Fruit fly (Drosophila melanogaster): ENCODE measurements around the gene ome.

The ome gene

dm6 chr3L:14636740-14637189 lies 35.9 kb upstream of the ome start (continued):
- peak; percentile 79 for TF ChIP-seq brk (GFP tag; optimal IDR thresholded peaks at IDR 0.05)
- no peak for TF ChIP-seq usp (GFP tag; optimal IDR thresholded peaks at IDR 0.05)
- peak; percentile 62 for TF ChIP-seq CG32264 (GFP tag; optimal IDR thresholded peaks at IDR 0.05)
- peak; percentile 93 for TF ChIP-seq br (GFP tag; optimal IDR thresholded peaks at IDR 0.05)
- peak in 1 of 2 experiments; percentile 92 for TF ChIP-seq foxo (GFP tag; optimal IDR thresholded peaks at IDR 0.05)
- TF ChIP-seq Jra (GFP tag; optimal IDR thresholded peaks at IDR 0.05) = peak; percentile 83

DNA sequence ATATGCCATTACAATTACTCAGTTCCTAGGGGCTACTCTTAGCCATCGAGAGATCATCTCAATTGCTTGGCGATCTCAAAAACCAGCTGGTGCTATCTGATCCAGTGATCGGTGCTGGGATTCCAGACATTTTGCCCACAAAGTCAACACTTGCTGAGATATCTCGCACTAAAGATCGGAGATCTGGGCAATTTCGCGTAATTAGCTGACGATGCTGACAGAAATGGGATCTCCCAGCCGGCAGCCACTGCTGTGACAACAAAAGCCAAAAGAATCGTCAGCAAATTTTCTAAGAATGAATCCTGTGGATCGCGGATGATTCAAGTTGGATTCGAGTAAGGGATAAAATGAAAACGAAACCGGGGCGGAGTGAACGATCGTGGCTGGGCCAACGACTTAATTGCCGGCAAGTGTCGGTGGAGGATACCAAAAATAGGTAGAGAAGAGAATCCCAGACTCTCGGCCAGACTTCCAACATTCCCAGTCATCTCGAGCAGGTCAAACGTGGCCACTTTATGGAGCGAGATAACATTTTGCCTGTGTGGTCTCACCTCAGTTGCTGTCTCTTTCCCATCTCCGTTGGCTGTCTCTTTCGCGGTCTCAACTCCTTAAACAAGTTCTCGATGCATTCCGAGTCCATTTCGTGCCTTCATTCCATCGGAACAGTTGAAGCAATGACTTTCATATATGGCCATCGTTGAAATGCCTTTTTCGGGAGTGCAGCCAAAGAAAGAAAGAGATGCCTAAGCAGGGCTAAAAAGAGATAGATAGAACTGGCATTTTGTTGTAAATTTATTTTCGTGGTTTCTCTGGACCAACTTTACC lies 34.7 kb upstream of the ome start:
- TF ChIP-seq rgr (GFP tag; optimal IDR thresholded peaks at IDR 0.05) (no peak), Hr78 (GFP tag; optimal IDR thresholded peaks at IDR 0.05) (no peak), fru (GFP tag; optimal IDR thresholded peaks at IDR 0.05) (no peak), dl (GFP tag; optimal IDR thresholded peaks at IDR 0.05; ENCODE audit: insufficient read depth in 1 of 2, partially characterized antibody in 2 of 2) (peak in 1 of 2 experiments; percentile 26), Vsx2 (GFP tag; optimal IDR thresholded peaks at IDR 0.05; ENCODE audit: partially characterized antibody) (peak; percentile 50), psq (GFP tag; optimal IDR thresholded peaks at IDR 0.05) (peak; percentile 42)

dm6 chr3L:14639778-14640177 lies 32.9 kb upstream of the ome start:
- TF ChIP-seq sage (GFP tag; optimal IDR thresholded peaks at IDR 0.05) (no peak), foxo (GFP tag; optimal IDR thresholded peaks at IDR 0.05) (peak in 1 of 2 experiments; percentile 25), ey (GFP tag; optimal IDR thresholded peaks at IDR 0.05) (peak; percentile 0), CG9705 (GFP tag; optimal IDR thresholded peaks at IDR 0.05) (no peak)

dm6 chr3L:14640814-14641317 lies 31.8 kb upstream of the ome start:
- TF ChIP-seq pan (optimal IDR thresholded peaks at IDR 0.05) = no peak

- TF ChIP-seq CG32264 (GFP tag; optimal IDR thresholded peaks at IDR 0.05) (no peak), Abd-B (GFP tag; optimal IDR thresholded peaks at IDR 0.05) (no peak), CG9705 (GFP tag; optimal IDR thresholded peaks at IDR 0.05) (no peak)
Observed at dm6 chr3L:14641969-14642485, 30.6 kb upstream of the ome start.

DNA sequence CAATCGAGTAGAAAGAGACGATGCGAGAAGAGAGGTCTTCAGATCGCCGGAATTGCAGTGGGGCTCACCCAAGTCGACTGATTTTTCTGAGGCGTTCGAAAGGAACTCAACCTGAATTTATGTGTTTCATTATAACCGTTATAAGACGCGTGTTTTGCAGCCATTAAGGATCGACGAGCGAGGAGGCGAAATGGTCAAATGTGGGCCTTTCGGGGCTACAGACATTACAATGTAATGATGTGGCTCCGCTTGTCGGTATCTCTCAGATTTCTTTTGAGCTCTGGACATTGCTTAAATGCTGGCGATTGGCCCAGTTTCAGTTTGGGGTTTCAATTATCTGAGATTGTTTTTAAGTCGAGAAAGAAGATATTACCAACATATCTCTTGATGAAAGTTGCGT lies 29.8 kb upstream of the ome start:
- TF ChIP-seq woc (GFP tag; optimal IDR thresholded peaks at IDR 0.05) (no peak), OdsH (GFP tag; optimal IDR thresholded peaks at IDR 0.05) (no peak), tai (GFP tag; optimal IDR thresholded peaks at IDR 0.05) (no peak), br (GFP tag; optimal IDR thresholded peaks at IDR 0.05) (no peak), Jra (GFP tag; optimal IDR thresholded peaks at IDR 0.05) (no peak), pan (optimal IDR thresholded peaks at IDR 0.05) (no peak), CG32264 (GFP tag; optimal IDR thresholded peaks at IDR 0.05) (no peak), fru (GFP tag; optimal IDR thresholded peaks at IDR 0.05) (no peak), lola (GFP tag; optimal IDR thresholded peaks at IDR 0.05) (no peak), Dif (GFP tag; optimal IDR thresholded peaks at IDR 0.05; ENCODE audit: partially characterized antibody) (no peak), dl (GFP tag; optimal IDR thresholded peaks at IDR 0.05; ENCODE audit: insufficient read depth in 1 of 2, partially characterized antibody in 2 of 2) (no peak), Sp1 (GFP tag; optimal IDR thresholded peaks at IDR 0.05) (no peak), Myc (optimal IDR thresholded peaks at IDR 0.05) (no peak), psq (GFP tag; optimal IDR thresholded peaks at IDR 0.05) (no peak), jim (GFP tag; optimal IDR thresholded peaks at IDR 0.05) (no peak), dsf (GFP tag; optimal IDR thresholded peaks at IDR 0.05; ENCODE audit: borderline replicate concordance) (no peak), CrebA (GFP tag; optimal IDR thresholded peaks at IDR 0.05; ENCODE audit: borderline replicate concordance) (no peak), HLH106 (tag; optimal IDR thresholded peaks at IDR 0.05) (no peak)

All from whole organism, wandering third instar larva.